Worm (Caenorhabditis elegans) whole organism, late embryonic: ENCODE measurements around the gene ags-3.

Source experiments
- C08G9.2 ChIP-seq: sonication (generic microtip); optimal IDR thresholded peaks from 2 replicates; lab custom pipeline; 2016; ENCODE audit warnings: mild to moderate bottlenecking, missing genetic modification characterization, moderate library complexity, missing compliant biosample characterization
- ama-1 ChIP-seq: fragments of 150-350 bp; optimal IDR thresholded peaks from 2 replicates; lab custom pipeline; 2014
- ceh-34 ChIP-seq: sonication (generic microtip); optimal IDR thresholded peaks from 2 replicates; lab custom pipeline; 2016; ENCODE audit warnings: mild to moderate bottlenecking, missing genetic modification characterization, missing compliant biosample characterization
- ets-4 ChIP-seq: sonication (generic microtip); optimal IDR thresholded peaks from 2 replicates; lab custom pipeline; 2016; ENCODE audit warnings: missing genetic modification characterization, missing compliant biosample characterization
- fkh-10 ChIP-seq: fragments of 150-350 bp; optimal IDR thresholded peaks from 2 replicates; lab custom pipeline; 2014; ENCODE audit warnings: missing biosample characterization, missing genetic modification reagents, missing genetic modification characterization
- hlh-30 ChIP-seq: sonication (generic microtip); optimal IDR thresholded peaks from 2 replicates; lab custom pipeline; 2017; ENCODE audit warnings: antibody characterized with exemption, missing genetic modification characterization, missing compliant biosample characterization; ENCODE audit not compliant: insufficient read depth
- lim-6 ChIP-seq: sonication (generic microtip); optimal IDR thresholded peaks from 2 replicates; lab custom pipeline; 2016; ENCODE audit warnings: missing genetic modification characterization, missing compliant biosample characterization
- mec-3 ChIP-seq: sonication (generic microtip); optimal IDR thresholded peaks from 2 replicates; lab custom pipeline; 2016; ENCODE audit warnings: borderline replicate concordance, missing genetic modification characterization, missing compliant biosample characterization
- nhr-11 ChIP-seq: fragments of 150-350 bp; optimal IDR thresholded peaks from 2 replicates; lab custom pipeline; 2014; ENCODE audit warnings: missing biosample characterization, missing genetic modification characterization
- pha-4 ChIP-seq: fragments of 150-350 bp; optimal IDR thresholded peaks from 2 replicates; lab custom pipeline; 2018; ENCODE audit warnings: missing biosample characterization, missing genetic modification reagents, missing genetic modification characterization
- ref-2 ChIP-seq: sonication (generic microtip); optimal IDR thresholded peaks from 2 replicates; lab custom pipeline; 2016; ENCODE audit warnings: missing genetic modification characterization, missing compliant biosample characterization
- tbx-2 ChIP-seq: sonication (generic microtip); optimal IDR thresholded peaks from 2 replicates; lab custom pipeline; 2016; ENCODE audit warnings: missing genetic modification characterization, missing compliant biosample characterization
- unc-42 ChIP-seq: sonication (generic microtip); optimal IDR thresholded peaks from 2 replicates; lab custom pipeline; 2016; ENCODE audit warnings: missing genotype, missing genetic modification characterization, missing compliant biosample characterization
- unc-86 ChIP-seq: sonication (generic microtip); optimal IDR thresholded peaks from 2 replicates; lab custom pipeline; 2016; ENCODE audit warnings: missing genetic modification characterization, missing compliant biosample characterization

DNA sequence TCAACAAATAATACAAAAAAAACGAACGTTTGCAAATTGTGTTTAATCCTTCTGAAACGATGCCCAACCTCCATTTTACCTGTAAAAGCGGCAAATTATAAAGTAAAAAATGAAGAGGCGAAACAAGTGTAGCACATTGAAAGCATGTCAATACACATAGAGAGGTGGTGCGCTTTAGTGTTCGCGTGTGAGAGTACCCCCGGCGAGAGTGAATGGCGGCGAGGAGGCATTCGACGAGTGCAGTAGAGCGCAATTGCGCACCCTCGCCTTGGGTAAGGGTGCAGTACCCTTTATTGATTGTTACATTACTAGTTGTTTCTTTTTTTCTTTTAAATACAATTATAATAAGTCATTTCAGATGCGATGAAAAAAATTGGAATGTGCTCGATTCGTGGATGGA lies 28.2 kb downstream of the ags-3 start, which contains the start of gene hst-6:
- TF ChIP-seq C08G9.2 (tag; lab: Kevin White, UChicago) (no peak), lim-6 (no peak), ref-2 (peak; percentile 72), nhr-11 (tag; lab: Kevin White, UChicago) (no peak), unc-86 (tag; lab: Kevin White, UChicago) (peak; percentile 3), ets-4 (tag; lab: Kevin White, UChicago) (no peak), pha-4 (tag; lab: Kevin White, UChicago) (no peak), mec-3 (no peak), unc-42 (tag; lab: Kevin White, UChicago) (peak; percentile 46), tbx-2 (tag; lab: Kevin White, UChicago) (peak; percentile 58), ceh-34 (tag; lab: Kevin White, UChicago) (peak; percentile 44), hlh-30 (tag; lab: Kevin White, UChicago) (peak; percentile 36), ama-1 (lab: Kevin White, UChicago) (no peak), fkh-10 (no peak)
